Fruit fly (Drosophila melanogaster): ENCODE measurements around the gene Tie.

The Tie gene

dm6 chr3L:4531941-4532478, at the start of gene Tie:
Tie (minus strand) TSS chr3L:4532145.
- TF ChIP-seq CG17801 (GFP tag; optimal IDR thresholded peaks at IDR 0.05; ENCODE audit: partially characterized antibody): peak; percentile 34

dm6 chr3L:4575392-4575791, 43.4 kb upstream of the Tie start:
- TF ChIP-seq CG17801 (GFP tag; optimal IDR thresholded peaks at IDR 0.05; ENCODE audit: partially characterized antibody): no peak

- TF ChIP-seq CG17801 (GFP tag; optimal IDR thresholded peaks at IDR 0.05; ENCODE audit: partially characterized antibody): no peak
Observed at dm6 chr3L:4574439-4574838, 42.5 kb upstream of the Tie start.

- no peak for TF ChIP-seq CG17801 (GFP tag; optimal IDR thresholded peaks at IDR 0.05; ENCODE audit: partially characterized antibody)
Observed at dm6 chr3L:4556831-4557355, 24.9 kb upstream of the Tie start.

dm6 chr3L:4555787-4556186, 23.8 kb upstream of the Tie start, which contains the start of gene CG42540:
CG42540 (plus strand) TSS chr3L:4556087.
- TF ChIP-seq CG17801 (GFP tag; optimal IDR thresholded peaks at IDR 0.05; ENCODE audit: partially characterized antibody): no peak

dm6 chr3L:4555136-4555535, 23.2 kb upstream of the Tie start, which contains the start of gene CG33777:
CG33777 (minus strand) TSS chr3L:4555236.
- TF ChIP-seq CG17801 (GFP tag; optimal IDR thresholded peaks at IDR 0.05; ENCODE audit: partially characterized antibody): no peak

dm6 chr3L:4554216-4554615, 22.3 kb upstream of the Tie start:
- no peak for TF ChIP-seq CG17801 (GFP tag; optimal IDR thresholded peaks at IDR 0.05; ENCODE audit: partially characterized antibody)

- TF ChIP-seq CG17801 (GFP tag; optimal IDR thresholded peaks at IDR 0.05; ENCODE audit: partially characterized antibody): no peak
Observed at dm6 chr3L:4553395-4553794, 21.4 kb upstream of the Tie start.

- no peak for TF ChIP-seq CG17801 (GFP tag; optimal IDR thresholded peaks at IDR 0.05; ENCODE audit: partially characterized antibody)
Observed at dm6 chr3L:4551810-4552209, 19.9 kb upstream of the Tie start.

dm6 chr3L:4550153-4550802, 18.3 kb upstream of the Tie start:
- no peak for TF ChIP-seq CG17801 (GFP tag; optimal IDR thresholded peaks at IDR 0.05; ENCODE audit: partially characterized antibody)

dm6 chr3L:4549341-4549740, 17.4 kb upstream of the Tie start:
- TF ChIP-seq CG17801 (GFP tag; optimal IDR thresholded peaks at IDR 0.05; ENCODE audit: partially characterized antibody): no peak

- no peak for TF ChIP-seq CG17801 (GFP tag; optimal IDR thresholded peaks at IDR 0.05; ENCODE audit: partially characterized antibody)
Observed at dm6 chr3L:4548380-4548779, 16.4 kb upstream of the Tie start.

dm6 chr3L:4546650-4547049, 14.7 kb upstream of the Tie start:
- TF ChIP-seq CG17801 (GFP tag; optimal IDR thresholded peaks at IDR 0.05; ENCODE audit: partially characterized antibody): no peak

- no peak for TF ChIP-seq CG17801 (GFP tag; optimal IDR thresholded peaks at IDR 0.05; ENCODE audit: partially characterized antibody)
Observed at dm6 chr3L:4545731-4546130, 13.8 kb upstream of the Tie start.

- no peak for TF ChIP-seq CG17801 (GFP tag; optimal IDR thresholded peaks at IDR 0.05; ENCODE audit: partially characterized antibody)
Observed at dm6 chr3L:4545138-4545537, 13.2 kb upstream of the Tie start.

dm6 chr3L:4544633-4545032, 12.7 kb upstream of the Tie start:
- TF ChIP-seq CG17801 (GFP tag; optimal IDR thresholded peaks at IDR 0.05; ENCODE audit: partially characterized antibody): no peak

- TF ChIP-seq CG17801 (GFP tag; optimal IDR thresholded peaks at IDR 0.05; ENCODE audit: partially characterized antibody): no peak
Observed at dm6 chr3L:4543807-4544197, 11.9 kb upstream of the Tie start.

Measured in ovary, adult (tissue).